Worm (Caenorhabditis elegans) whole organism, early embryonic: ENCODE measurements around the gene gst-9.

Experiments used
- B0310.2 ChIP-seq: sonication (generic microtip); optimal IDR thresholded peaks from 2 replicates; lab custom pipeline; 2016; ENCODE audit warnings: mild to moderate bottlenecking, missing genetic modification characterization, missing compliant biosample characterization
- aly-1 ChIP-seq: sonication (generic microtip); optimal IDR thresholded peaks from 2 replicates; lab custom pipeline; 2016; ENCODE audit warnings: missing genetic modification characterization, missing compliant biosample characterization
- ama-1 ChIP-seq: fragments of 150-350 bp; optimal IDR thresholded peaks from 2 replicates; lab custom pipeline; 2014
- hmg-4 ChIP-seq: fragments of 200-800 bp; sonication (Bioruptor generic); optimal IDR thresholded peaks from 2 replicates; lab custom pipeline; 2018; ENCODE audit warnings: mild to moderate bottlenecking, missing genetic modification characterization, missing compliant biosample characterization
- hnd-1 ChIP-seq: sonication (generic microtip); optimal IDR thresholded peaks from 2 replicates; lab custom pipeline; 2016; ENCODE audit warnings: missing genetic modification characterization, missing compliant biosample characterization

ce11 chrII:4882498-4882897, 8.9 kb upstream of the gst-9 start:
- TF ChIP-seq ama-1 (lab: Kevin White, UChicago): no peak
- no peak for TF ChIP-seq hnd-1 (tag; lab: Kevin White, UChicago)
- TF ChIP-seq B0310.2 (tag; lab: Kevin White, UChicago): no peak
- TF ChIP-seq hmg-4: no peak
- TF ChIP-seq aly-1 (tag; lab: Kevin White, UChicago): no peak
